Fruit fly (Drosophila melanogaster) whole organism, wandering third instar larva: ENCODE results near the gene CycA.
A peak's percentile ranks its signal among the peaks of the same experiment; 100 is the strongest.

Experiments
- Abd-B ChIP-seq: fragments of >200 bp; optimal IDR thresholded peaks from 2 replicates; lab custom pipeline; 2017; ENCODE audit warnings: missing biosample characterization, missing genetic modification characterization
- CG32264 ChIP-seq: fragments of 200-800 bp; sonication (Bioruptor generic); optimal IDR thresholded peaks from 2 replicates; lab custom pipeline; 2016; ENCODE audit warnings: missing biosample characterization, missing genetic modification characterization
- CG9705 ChIP-seq: fragments of 200-800 bp; sonication (Bioruptor generic); optimal IDR thresholded peaks from 2 replicates; lab custom pipeline; 2018; ENCODE audit warnings: missing biosample characterization, mild to moderate bottlenecking, missing genetic modification characterization
- CrebA ChIP-seq: fragments of 200-800 bp; sonication (Bioruptor generic); optimal IDR thresholded peaks from 2 replicates; lab custom pipeline; 2016; ENCODE audit warnings: missing biosample characterization, mild to moderate bottlenecking, missing genetic modification characterization, borderline replicate concordance
- Dfd ChIP-seq: fragments of >200 bp; optimal IDR thresholded peaks from 2 replicates; lab custom pipeline; 2017; ENCODE audit warnings: missing biosample characterization, missing genetic modification characterization
- Dif ChIP-seq: fragments of 200-275, 200-300 bp; sonication (Bioruptor generic); optimal IDR thresholded peaks from 2 replicates; lab custom pipeline; 2018; ENCODE audit warnings: missing biosample characterization, missing genetic modification characterization; ENCODE audit not compliant: partially characterized antibody
- GATAd ChIP-seq: sonication (Bioruptor generic); optimal IDR thresholded peaks from 2 replicates; lab custom pipeline; 2016; ENCODE audit warnings: missing biosample characterization, missing genetic modification characterization
- HLH106 ChIP-seq: fragments of 200-800 bp; optimal IDR thresholded peaks from 3 replicates; lab custom pipeline; 2019; ENCODE audit warnings: missing biosample characterization, mild to moderate bottlenecking, missing genetic modification characterization, moderate library complexity
- Hnf4 ChIP-seq: fragments of 200-800 bp; sonication (Bioruptor generic); optimal IDR thresholded peaks from 2 replicates; lab custom pipeline; 2016; ENCODE audit warnings: missing biosample characterization, mild to moderate bottlenecking, missing genetic modification characterization
- Hr78 ChIP-seq: fragments of >200 bp; optimal IDR thresholded peaks from 2 replicates; lab custom pipeline; 2017; ENCODE audit warnings: missing biosample characterization, missing genetic modification characterization
- Hr83 ChIP-seq: fragments of 200-300 bp; sonication (Bioruptor generic); optimal IDR thresholded peaks from 2 replicates; lab custom pipeline; 2016; ENCODE audit warnings: missing biosample characterization, mild to moderate bottlenecking, missing genetic modification characterization, moderate library complexity; ENCODE audit not compliant: poor library complexity, severe bottlenecking
- Jra ChIP-seq: sonication (Bioruptor generic); optimal IDR thresholded peaks from 2 replicates; lab custom pipeline; 2016; ENCODE audit warnings: missing biosample characterization, missing genetic modification characterization
- Mio ChIP-seq: sonication (Bioruptor generic); optimal IDR thresholded peaks from 2 replicates; lab custom pipeline; 2016; ENCODE audit warnings: missing biosample characterization, missing genetic modification characterization
- Myc ChIP-seq: fragments of >200 bp; optimal IDR thresholded peaks from 2 replicates; lab custom pipeline; 2017
- N ChIP-seq: fragments of >200 bp; optimal IDR thresholded peaks from 2 replicates; lab custom pipeline; 2018; ENCODE audit warnings: missing biosample characterization, missing external identifiers, missing genetic modification characterization
- OdsH ChIP-seq: fragments of 200-800 bp; sonication (Bioruptor generic); optimal IDR thresholded peaks from 2 replicates; lab custom pipeline; 2016; ENCODE audit warnings: missing biosample characterization, mild to moderate bottlenecking, missing genetic modification characterization
- Rel ChIP-seq, 2 experiments: fragments of 200-800 bp; sonication (Bioruptor generic) in 1 of 2; optimal IDR thresholded peaks; 2 replicates in 1 of 2; 3 replicates in 1 of 2; lab custom pipeline; 2016 to 2019; ENCODE audit warnings: mild to moderate bottlenecking in 2 of 2, missing biosample characterization in 2 of 2, missing genetic modification characterization in 2 of 2, moderate library complexity in 1 of 2
- Sp1 ChIP-seq: fragments of 200-800 bp; sonication (Bioruptor generic); optimal IDR thresholded peaks from 3 replicates; lab custom pipeline; 2019; ENCODE audit warnings: missing biosample characterization, mild to moderate bottlenecking, missing genetic modification characterization, moderate library complexity
- Vsx2 ChIP-seq: fragments of 200-300, 225-300 bp; sonication (Bioruptor generic); optimal IDR thresholded peaks from 2 replicates; lab custom pipeline; 2018; ENCODE audit warnings: missing biosample characterization, missing genetic modification characterization; ENCODE audit not compliant: partially characterized antibody
- br ChIP-seq: fragments of 200-800 bp; sonication (Bioruptor generic); optimal IDR thresholded peaks from 2 replicates; lab custom pipeline; 2016; ENCODE audit warnings: missing biosample characterization, missing genetic modification characterization
- brk ChIP-seq: fragments of 200-800 bp; sonication (Bioruptor generic); optimal IDR thresholded peaks from 2 replicates; lab custom pipeline; 2016; ENCODE audit warnings: missing biosample characterization, mild to moderate bottlenecking, missing genetic modification characterization
- dl ChIP-seq, 2 experiments: fragments of 175-275, 200-275 bp in 1 of 2; fragments of 200-275 bp in 1 of 2; sonication (Bioruptor generic); optimal IDR thresholded peaks; lab custom pipeline; 2018; ENCODE audit warnings: mild to moderate bottlenecking in 2 of 2, missing biosample characterization in 2 of 2, missing genetic modification characterization in 2 of 2, moderate library complexity in 2 of 2; ENCODE audit not compliant: partially characterized antibody in 2 of 2, insufficient read depth in 1 of 2
- dmrt93B ChIP-seq: fragments of 200-800 bp; sonication (Bioruptor generic); optimal IDR thresholded peaks from 2 replicates; lab custom pipeline; 2018; ENCODE audit warnings: missing biosample characterization, mild to moderate bottlenecking, missing genetic modification characterization
- dsf ChIP-seq: sonication (Bioruptor generic); optimal IDR thresholded peaks from 2 replicates; lab custom pipeline; 2016; ENCODE audit warnings: missing biosample characterization, missing genetic modification characterization, borderline replicate concordance
- ey ChIP-seq: fragments of 200-800 bp; sonication (Bioruptor generic); optimal IDR thresholded peaks from 2 replicates; lab custom pipeline; 2016; ENCODE audit warnings: missing biosample characterization, missing genetic modification characterization
- foxo ChIP-seq, 2 experiments: fragments of 200-800 bp; sonication (Bioruptor generic); optimal IDR thresholded peaks; 2 replicates in 1 of 2; 3 replicates in 1 of 2; lab custom pipeline; 2016 to 2017; ENCODE audit warnings: missing biosample characterization in 2 of 2, missing genetic modification characterization in 2 of 2
- fru ChIP-seq: fragments of 200-800 bp; sonication (Bioruptor generic); optimal IDR thresholded peaks from 3 replicates; lab custom pipeline; 2016; ENCODE audit warnings: missing biosample characterization, mild to moderate bottlenecking, missing genetic modification characterization
- h ChIP-seq: fragments of 200-800 bp; sonication (Bioruptor generic); optimal IDR thresholded peaks from 3 replicates; lab custom pipeline; 2016; ENCODE audit warnings: missing biosample characterization, mild to moderate bottlenecking, missing genetic modification characterization
- jim ChIP-seq: fragments of 175-275, 200-325 bp; sonication (Bioruptor generic); optimal IDR thresholded peaks from 2 replicates; lab custom pipeline; 2016; ENCODE audit warnings: missing biosample characterization, mild to moderate bottlenecking, missing genetic modification characterization
- lola ChIP-seq: fragments of >200 bp; optimal IDR thresholded peaks from 2 replicates; lab custom pipeline; 2017; ENCODE audit warnings: missing biosample characterization, missing genetic modification characterization
- pan ChIP-seq: fragments of >200 bp; optimal IDR thresholded peaks from 2 replicates; lab custom pipeline; 2017
- psq ChIP-seq: fragments of 200-800 bp; sonication (Bioruptor generic); optimal IDR thresholded peaks from 3 replicates; lab custom pipeline; 2017; ENCODE audit warnings: missing biosample characterization, mild to moderate bottlenecking, missing genetic modification characterization, moderate library complexity
- rgr ChIP-seq: fragments of 200-800 bp; sonication (Bioruptor generic); optimal IDR thresholded peaks from 3 replicates; lab custom pipeline; 2016; ENCODE audit warnings: missing biosample characterization, mild to moderate bottlenecking, missing genetic modification characterization
- sage ChIP-seq: fragments of 200-800 bp; sonication (Bioruptor generic); optimal IDR thresholded peaks from 2 replicates; lab custom pipeline; 2016; ENCODE audit warnings: missing biosample characterization, mild to moderate bottlenecking, missing genetic modification characterization
- sv ChIP-seq: fragments of 200-800 bp; sonication (Bioruptor generic); optimal IDR thresholded peaks from 3 replicates; lab custom pipeline; 2016; ENCODE audit warnings: missing biosample characterization, missing genetic modification characterization
- tai ChIP-seq: sonication (Bioruptor generic); optimal IDR thresholded peaks from 2 replicates; lab custom pipeline; 2016; ENCODE audit warnings: missing biosample characterization, missing genetic modification characterization
- usp ChIP-seq: fragments of >200 bp; optimal IDR thresholded peaks from 2 replicates; lab custom pipeline; 2017; ENCODE audit warnings: missing biosample characterization, missing genetic modification characterization
- woc ChIP-seq: sonication (Bioruptor generic); optimal IDR thresholded peaks from 2 replicates; lab custom pipeline; 2016; ENCODE audit warnings: missing biosample characterization, mild to moderate bottlenecking, missing genetic modification characterization

Gene CycA

DNA sequence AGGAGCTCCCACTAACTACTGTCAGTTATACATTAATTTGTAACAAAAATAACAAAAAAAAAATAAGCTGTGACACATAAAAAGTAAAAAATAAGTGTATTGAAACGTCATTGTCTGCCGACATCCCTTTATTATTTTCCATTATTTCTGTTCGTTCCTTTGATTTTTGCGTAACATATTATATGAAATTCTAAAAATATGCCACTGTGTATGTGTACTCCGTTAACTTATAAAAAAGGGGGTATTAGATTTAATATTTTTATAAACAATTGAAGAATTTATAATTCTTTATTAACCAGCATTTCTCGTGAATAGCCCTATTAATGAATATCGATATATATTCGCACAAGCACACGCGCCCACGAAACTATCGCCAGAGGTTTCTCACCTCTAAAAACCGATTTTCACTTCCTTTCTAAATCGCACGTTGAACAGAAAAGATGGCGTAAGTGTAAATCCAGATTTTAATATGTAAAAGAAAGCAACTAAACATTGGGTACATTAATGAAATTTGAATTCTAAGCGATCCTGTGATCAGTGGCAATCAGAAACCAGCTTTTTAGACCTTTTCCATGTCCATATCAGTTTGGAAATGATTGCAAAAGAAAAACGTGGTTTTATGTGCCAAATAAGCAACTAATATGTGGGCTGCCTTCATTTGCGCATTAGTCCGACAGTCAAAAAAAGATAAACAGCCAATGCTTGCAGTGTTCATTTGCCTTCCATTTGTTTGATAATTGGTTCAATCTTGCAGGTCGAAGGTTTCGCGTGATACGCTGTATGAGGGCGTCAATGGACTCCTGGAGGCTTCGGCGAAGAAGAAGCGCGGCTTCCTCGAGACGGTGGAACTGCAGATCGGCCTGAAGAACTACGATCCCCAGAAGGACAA is 10.7 kb downstream of the CycA start, which contains the start of gene RpL10Ab (continued):
- TF ChIP-seq dl (GFP tag; optimal IDR thresholded peaks at IDR 0.05; lab: Kevin White, UChicago; ENCODE audit: insufficient read depth in 1 of 2, partially characterized antibody in 2 of 2) (no peak), CG32264 (GFP tag; lab: Kevin White, UChicago) (no peak), psq (GFP tag; lab: Kevin White, UChicago) (peak; percentile 45), ey (GFP tag; lab: Kevin White, UChicago) (no peak), Mio (GFP tag; lab: Kevin White, UChicago) (no peak), h (GFP tag; lab: Kevin White, UChicago) (peak; percentile 67), N (GFP tag; lab: Kevin White, UChicago) (no peak), Dfd (no peak)

DNA sequence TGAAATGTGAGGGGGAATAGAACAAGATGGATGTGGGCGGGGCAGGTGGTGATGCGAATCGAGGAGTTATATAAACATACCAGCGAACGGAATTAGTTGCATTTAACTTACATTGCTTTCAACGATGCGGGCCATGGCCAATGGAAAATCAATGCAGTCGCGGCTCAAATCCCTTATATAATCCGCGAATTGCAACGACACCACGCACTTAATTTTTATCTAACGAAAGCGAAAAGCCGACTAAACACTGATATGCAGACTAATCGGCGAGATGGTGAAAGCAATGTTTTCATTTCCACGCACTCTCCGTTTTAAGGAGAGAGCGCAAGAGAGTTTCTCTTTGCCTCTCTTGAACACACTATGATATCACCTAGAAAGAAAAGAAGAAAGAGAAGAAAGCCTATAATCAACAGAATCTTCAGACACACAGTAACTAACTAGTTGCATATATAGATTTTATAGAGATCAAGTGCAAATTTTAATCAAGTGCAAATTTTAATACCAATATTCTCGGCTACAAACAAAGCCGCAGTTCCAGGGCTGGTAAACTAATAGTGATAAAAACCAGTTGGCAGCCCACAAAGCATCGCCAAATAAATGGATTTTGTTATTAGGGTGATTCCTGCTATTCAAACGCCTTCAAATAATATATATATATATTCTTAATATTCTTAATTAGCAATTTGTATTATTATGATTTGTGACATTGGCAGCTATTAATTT is 11.5 kb downstream of the CycA start, which contains the start of the genes CG11597 and CG5946:
TSS of gene CG11597 (minus strand) at position 553 of the 723 bp plus-strand sequence.
TSS of gene CG5946 (minus strand) at position 553 of the 723 bp plus-strand sequence.
- peak; percentile 40 for TF ChIP-seq woc (GFP tag; lab: Kevin White, UChicago)
- TF ChIP-seq CrebA (GFP tag; lab: Kevin White, UChicago), result no peak
- TF ChIP-seq Hr83, result no peak
- TF ChIP-seq Dif (GFP tag; lab: Kevin White, UChicago), result peak; percentile 54
- no peak for TF ChIP-seq usp (GFP tag; lab: Kevin White, UChicago)
- TF ChIP-seq Sp1 (GFP tag; lab: Kevin White, UChicago), result no peak
- no peak for TF ChIP-seq br (GFP tag; lab: Kevin White, UChicago)
- peak; percentile 13 for TF ChIP-seq Hnf4 (GFP tag; lab: Kevin White, UChicago)
- peak; percentile 48 to 73 for TF ChIP-seq dl (GFP tag; optimal IDR thresholded peaks at IDR 0.05; lab: Kevin White, UChicago; ENCODE audit: insufficient read depth in 1 of 2, partially characterized antibody in 2 of 2)
- no peak for TF ChIP-seq sv (GFP tag; lab: Kevin White, UChicago)
- no peak for TF ChIP-seq foxo (GFP tag; optimal IDR thresholded peaks at IDR 0.05; lab: Kevin White, UChicago)
- no peak for TF ChIP-seq dmrt93B
- TF ChIP-seq CG9705, result no peak
- TF ChIP-seq, all 38 proteins: peak for 4

DNA sequence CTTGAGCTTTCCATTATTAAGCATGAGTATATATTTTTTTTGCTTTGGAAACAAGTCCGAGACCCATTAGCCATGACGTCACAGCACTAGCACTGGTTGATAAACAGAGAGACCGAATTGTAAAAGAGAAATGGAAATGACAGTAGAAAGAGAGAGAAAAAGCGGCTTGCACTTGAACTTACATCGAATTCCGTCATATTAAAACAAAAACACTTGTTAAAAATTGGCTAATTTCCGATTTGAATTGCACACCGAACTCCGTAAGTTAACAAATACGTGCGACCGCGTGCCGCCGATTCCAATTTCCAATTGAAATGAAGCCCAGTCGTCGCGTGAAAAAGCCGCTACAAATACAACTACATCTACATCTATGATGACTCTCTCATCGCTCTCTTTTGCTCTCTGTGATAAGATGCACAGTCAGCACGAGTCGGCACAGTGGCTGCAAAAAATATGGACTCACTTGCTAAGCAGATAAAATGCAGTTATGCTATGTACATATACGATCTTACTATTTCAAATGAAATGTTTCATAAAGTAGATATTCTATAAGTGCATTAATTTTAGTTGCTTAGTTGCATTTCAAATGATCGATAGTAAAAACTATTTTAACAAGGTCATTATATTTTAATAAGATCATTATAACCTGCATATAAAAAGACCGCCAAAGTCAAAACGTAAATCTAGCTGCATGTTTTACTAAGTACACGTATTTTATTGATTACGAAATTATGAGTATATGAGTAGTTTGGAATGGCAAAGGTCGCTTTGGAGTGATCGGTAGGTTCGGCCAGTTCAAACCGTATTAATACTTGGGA is 13.5 kb downstream of the CycA start:
- peak; percentile 55 for TF ChIP-seq fru
- TF ChIP-seq pan, result no peak
- no peak for TF ChIP-seq CG9705
- no peak for TF ChIP-seq GATAd (GFP tag; lab: Kevin White, UChicago)
- TF ChIP-seq dsf (GFP tag; lab: Kevin White, UChicago), result no peak
- no peak for TF ChIP-seq usp (GFP tag; lab: Kevin White, UChicago)
- peak; percentile 75 for TF ChIP-seq h (GFP tag; lab: Kevin White, UChicago)
- no peak for TF ChIP-seq Myc (lab: Kevin White, UChicago)
- no peak for TF ChIP-seq N (GFP tag; lab: Kevin White, UChicago)
- no peak for TF ChIP-seq Abd-B (GFP tag; lab: Kevin White, UChicago)
- peak; percentile 37 for TF ChIP-seq ey (GFP tag; lab: Kevin White, UChicago)
- peak; percentile 37 for TF ChIP-seq Hnf4 (GFP tag; lab: Kevin White, UChicago)
- TF ChIP-seq Vsx2, result peak; percentile 54
- peak in 1 of 2 experiments; percentile 50 for TF ChIP-seq foxo (GFP tag; optimal IDR thresholded peaks at IDR 0.05; lab: Kevin White, UChicago)
- no peak for TF ChIP-seq jim
- TF ChIP-seq Sp1 (GFP tag; lab: Kevin White, UChicago), result no peak
- TF ChIP-seq Hr83, result peak; percentile 38
- peak; percentile 72 to 78 for TF ChIP-seq dl (GFP tag; optimal IDR thresholded peaks at IDR 0.05; lab: Kevin White, UChicago; ENCODE audit: insufficient read depth in 1 of 2, partially characterized antibody in 2 of 2)
- TF ChIP-seq Jra, result peak; percentile 29
- peak; percentile 36 for TF ChIP-seq sage (GFP tag; lab: Kevin White, UChicago)
- peak; percentile 67 for TF ChIP-seq woc (GFP tag; lab: Kevin White, UChicago)
- TF ChIP-seq lola, result no peak
- TF ChIP-seq br (GFP tag; lab: Kevin White, UChicago), result peak; percentile 31
- peak; percentile 21 for TF ChIP-seq rgr (GFP tag; lab: Kevin White, UChicago)
- TF ChIP-seq HLH106 (tag; lab: Kevin White, UChicago), result no peak
- TF ChIP-seq dmrt93B, result no peak
- no peak for TF ChIP-seq Dfd
- no peak for TF ChIP-seq Rel (GFP tag; optimal IDR thresholded peaks at IDR 0.05; lab: Kevin White, UChicago)
- no peak for TF ChIP-seq Rel (tag; optimal IDR thresholded peaks at IDR 0.05; lab: Kevin White, UChicago)
- TF ChIP-seq brk (GFP tag; lab: Kevin White, UChicago), result peak; percentile 74
- TF ChIP-seq OdsH (GFP tag; lab: Kevin White, UChicago), result no peak
- TF ChIP-seq tai (GFP tag; lab: Kevin White, UChicago), result no peak
- TF ChIP-seq Hr78, result no peak
- TF ChIP-seq Dif (GFP tag; lab: Kevin White, UChicago), result peak; percentile 88
